Worm (Caenorhabditis elegans) whole organism, young adult: ENCODE data around the gene eat-6.

Experiments used
- B0019.2 ChIP-seq: fragments of 200-800 bp; sonication (Bioruptor generic); conservative IDR thresholded peaks from 2 replicates; pipeline ENCODE4 v1.3.6; 2022; ENCODE audit warnings: missing genetic modification reagents, missing genetic modification characterization, missing compliant biosample characterization
- D2030.7 ChIP-seq: fragments of 200-800 bp; sonication (Bioruptor generic); IDR thresholded peaks from 2 replicates; pipeline ENCODE4 v1.3.6; 2022; ENCODE audit warnings: missing genetic modification reagents, missing genetic modification characterization, missing compliant biosample characterization
- F33H1.4 ChIP-seq: fragments of 200-800 bp; sonication (Bioruptor generic); IDR thresholded peaks from 2 replicates; pipeline ENCODE4 v1.3.6; 2022; ENCODE audit warnings: missing genetic modification reagents, missing genetic modification characterization, missing compliant biosample characterization
- F37B4.10 ChIP-seq: fragments of 200-800 bp; sonication (Bioruptor generic); IDR thresholded peaks from 2 replicates; pipeline ENCODE4 v1.3.6; 2022; ENCODE audit warnings: missing genetic modification characterization, missing compliant biosample characterization
- K11D2.4 ChIP-seq: fragments of 200-800 bp; sonication (Bioruptor generic); IDR thresholded peaks from 2 replicates; pipeline ENCODE4 v1.3.6; 2022; ENCODE audit warnings: missing genetic modification reagents, missing genetic modification characterization, missing compliant biosample characterization
- K12H6.12 ChIP-seq: fragments of 200-800 bp; sonication (Bioruptor generic); optimal IDR thresholded peaks from 2 replicates; lab custom pipeline; 2018; ENCODE audit warnings: mild to moderate bottlenecking, missing genetic modification characterization, missing compliant biosample characterization
- T07F8.4 ChIP-seq: sonication (generic microtip); optimal IDR thresholded peaks from 2 replicates; lab custom pipeline; 2016; ENCODE audit warnings: mild to moderate bottlenecking, missing genetic modification characterization, moderate library complexity, missing compliant biosample characterization
- T26A5.8 ChIP-seq: sonication (generic microtip); optimal IDR thresholded peaks from 2 replicates; lab custom pipeline; 2016; ENCODE audit warnings: missing genetic modification characterization, missing compliant biosample characterization
- Y56A3A.18 ChIP-seq: fragments of 200-800 bp; sonication (Bioruptor generic); IDR thresholded peaks from 2 replicates; pipeline ENCODE4 v1.3.6; 2022; ENCODE audit warnings: missing genetic modification reagents, missing genetic modification characterization, missing compliant biosample characterization
- Y67H2A.10 ChIP-seq: fragments of 200-800 bp; sonication (Bioruptor generic); conservative IDR thresholded peaks from 2 replicates; pipeline ENCODE4 v1.3.6; 2022; ENCODE audit warnings: missing genetic modification reagents, missing genetic modification characterization, missing compliant biosample characterization
- Y95B8A.8 ChIP-seq: fragments of 200-800 bp; sonication (Bioruptor generic); IDR thresholded peaks from 2 replicates; pipeline ENCODE4 v1.3.6; 2022; ENCODE audit warnings: missing genetic modification reagents, missing genetic modification characterization, missing compliant biosample characterization
- akir-1 ChIP-seq: fragments of 200-800 bp; sonication (Bioruptor generic); optimal IDR thresholded peaks from 2 replicates; lab custom pipeline; 2018; ENCODE audit warnings: mild to moderate bottlenecking, missing genetic modification characterization, moderate library complexity, missing compliant biosample characterization
- ama-1 ChIP-seq, 3 experiments: fragments of 150-350 bp in 1 of 3; sonication (generic microtip) in 2 of 3; optimal IDR thresholded peaks; 2 replicates each; lab custom pipeline; 2014 to 2018; ENCODE audit warnings: missing biosample characterization in 2 of 3, missing genetic modification characterization in 2 of 3, missing genetic modification reagents in 2 of 3
- aptf-2 ChIP-seq: fragments of 200-800 bp; sonication (Bioruptor generic); conservative IDR thresholded peaks from 2 replicates; pipeline ENCODE4 v1.3.6; 2022; ENCODE audit warnings: missing genetic modification reagents, missing genetic modification characterization, missing compliant biosample characterization
- atf-7 ChIP-seq: sonication (generic microtip); optimal IDR thresholded peaks from 2 replicates; lab custom pipeline; 2017; ENCODE audit warnings: mild to moderate bottlenecking, missing genetic modification characterization, missing compliant biosample characterization
- bed-1 ChIP-seq: fragments of 200-800 bp; sonication (Bioruptor generic); IDR thresholded peaks from 2 replicates; pipeline ENCODE4 v1.3.6; 2022; ENCODE audit warnings: missing genetic modification reagents, missing genetic modification characterization, missing compliant biosample characterization
- bed-2 ChIP-seq: fragments of 200-800 bp; sonication (Bioruptor generic); IDR thresholded peaks from 2 replicates; pipeline ENCODE4 v1.3.6; 2022; ENCODE audit warnings: missing genetic modification reagents, missing genetic modification characterization, missing compliant biosample characterization
- cebp-2 ChIP-seq: fragments of 200-800 bp; sonication (Bioruptor generic); IDR thresholded peaks from 2 replicates; pipeline ENCODE4 v1.3.6; 2022; ENCODE audit warnings: missing genetic modification characterization, missing compliant biosample characterization
- ceh-79 ChIP-seq: sonication (generic microtip); optimal IDR thresholded peaks from 2 replicates; lab custom pipeline; 2017; ENCODE audit warnings: mild to moderate bottlenecking, missing genetic modification characterization, missing compliant biosample characterization
- die-1 ChIP-seq: sonication (generic microtip); optimal IDR thresholded peaks from 2 replicates; lab custom pipeline; 2016; ENCODE audit warnings: missing genotype, mild to moderate bottlenecking, missing genetic modification characterization, missing compliant biosample characterization
- dpff-1 ChIP-seq: sonication (generic microtip); optimal IDR thresholded peaks from 2 replicates; lab custom pipeline; 2017; ENCODE audit warnings: mild to moderate bottlenecking, missing genetic modification characterization, missing compliant biosample characterization
- egl-18 ChIP-seq: fragments of 200-800 bp; sonication (Bioruptor generic); IDR thresholded peaks from 2 replicates; pipeline ENCODE4 v1.3.6; 2022; ENCODE audit warnings: missing genetic modification reagents, missing genetic modification characterization, missing compliant biosample characterization
- ekl-4 ChIP-seq: fragments of 200-800 bp; sonication (Bioruptor generic); IDR thresholded peaks from 2 replicates; pipeline ENCODE4 v1.3.6; 2022; ENCODE audit warnings: missing genetic modification reagents, missing genetic modification characterization, missing compliant biosample characterization
- ets-4 ChIP-seq: fragments of 200-800 bp; sonication (Bioruptor generic); optimal IDR thresholded peaks from 2 replicates; lab custom pipeline; 2018; ENCODE audit warnings: mild to moderate bottlenecking, missing genetic modification characterization, missing compliant biosample characterization
- lag-1 ChIP-seq: fragments of 200-800 bp; sonication (Bioruptor generic); IDR thresholded peaks from 2 replicates; pipeline ENCODE4 v1.3.6; 2022; ENCODE audit warnings: missing genetic modification reagents, missing genetic modification characterization, missing compliant biosample characterization
- let-526 ChIP-seq: fragments of 200-800 bp; sonication (Bioruptor generic); IDR thresholded peaks from 2 replicates; pipeline ENCODE4 v1.3.6; 2022; ENCODE audit warnings: missing genetic modification reagents, missing genetic modification characterization, missing compliant biosample characterization
- lin-40 ChIP-seq: sonication (generic microtip); optimal IDR thresholded peaks from 2 replicates; lab custom pipeline; 2016; ENCODE audit warnings: missing genetic modification characterization, mild to moderate bottlenecking, missing compliant biosample characterization, missing genotype, missing genetic modification reagents
- lsl-1 ChIP-seq: fragments of 200-800 bp; sonication (Bioruptor generic); optimal IDR thresholded peaks from 2 replicates; lab custom pipeline; 2018; ENCODE audit warnings: mild to moderate bottlenecking, missing genetic modification characterization, moderate library complexity, missing compliant biosample characterization
- madf-10 ChIP-seq: sonication (generic microtip); optimal IDR thresholded peaks from 2 replicates; lab custom pipeline; 2016; ENCODE audit warnings: mild to moderate bottlenecking, missing genetic modification characterization, missing compliant biosample characterization
- mcd-1 ChIP-seq: fragments of 200-800 bp; sonication (Bioruptor generic); IDR thresholded peaks from 2 replicates; pipeline ENCODE4 v1.3.6; 2022; ENCODE audit warnings: missing genetic modification reagents, missing genetic modification characterization, missing compliant biosample characterization
- nfyb-1 ChIP-seq: fragments of 200-800 bp; sonication (Bioruptor generic); IDR thresholded peaks from 2 replicates; pipeline ENCODE4 v1.3.6; 2022; ENCODE audit warnings: missing genetic modification reagents, missing genetic modification characterization, missing compliant biosample characterization
- nhr-120 ChIP-seq: fragments of 200-800 bp; sonication (Bioruptor generic); IDR thresholded peaks from 2 replicates; pipeline ENCODE4 v1.3.6; 2022; ENCODE audit warnings: missing genetic modification characterization, missing compliant biosample characterization
- rcor-1 ChIP-seq: fragments of 200-800 bp; sonication (Bioruptor generic); IDR thresholded peaks from 2 replicates; pipeline ENCODE4 v1.3.6; 2022; ENCODE audit warnings: missing genetic modification reagents, missing genetic modification characterization, missing compliant biosample characterization
- sdz-38 ChIP-seq: sonication (generic microtip); optimal IDR thresholded peaks from 2 replicates; lab custom pipeline; 2016; ENCODE audit warnings: missing genotype, missing genetic modification characterization, missing compliant biosample characterization
- sea-2 ChIP-seq: fragments of 200-800 bp; sonication (Bioruptor generic); IDR thresholded peaks from 2 replicates; pipeline ENCODE4 v1.3.6; 2022; ENCODE audit warnings: missing genetic modification characterization, missing compliant biosample characterization
- snpc-1.1 ChIP-seq: sonication (generic microtip); optimal IDR thresholded peaks from 2 replicates; lab custom pipeline; 2017; ENCODE audit warnings: missing genetic modification characterization, mild to moderate bottlenecking, missing compliant biosample characterization, antibody characterized with exemption, moderate library complexity, missing genotype, missing genetic modification reagents; ENCODE audit not compliant: insufficient read depth
- snpc-3.4 ChIP-seq: sonication (generic microtip); optimal IDR thresholded peaks from 2 replicates; lab custom pipeline; 2017; ENCODE audit warnings: missing genetic modification characterization, mild to moderate bottlenecking, missing compliant biosample characterization, antibody characterized with exemption, moderate library complexity, missing genotype, missing genetic modification reagents
- tbp1 ChIP-seq: fragments of 200-800 bp; sonication (Bioruptor generic); optimal IDR thresholded peaks from 2 replicates; lab custom pipeline; 2018; ENCODE audit warnings: mild to moderate bottlenecking, missing genetic modification characterization, missing compliant biosample characterization
- tbx-9 ChIP-seq: sonication (generic microtip); optimal IDR thresholded peaks from 2 replicates; lab custom pipeline; 2016; ENCODE audit warnings: borderline replicate concordance, missing genetic modification characterization, inconsistent platforms, missing compliant biosample characterization
- tlf-1 ChIP-seq: fragments of 200-800 bp; sonication (Bioruptor generic); optimal IDR thresholded peaks from 2 replicates; lab custom pipeline; 2018; ENCODE audit warnings: mild to moderate bottlenecking, missing genetic modification characterization, missing compliant biosample characterization
- unc-62 ChIP-seq: fragments of 150-350 bp; optimal IDR thresholded peaks from 2 replicates; lab custom pipeline; 2014; ENCODE audit warnings: missing biosample characterization, missing genetic modification reagents, missing genetic modification characterization
- zfh-2 ChIP-seq: fragments of 200-800 bp; sonication (Bioruptor generic); conservative IDR thresholded peaks from 2 replicates; pipeline ENCODE4 v1.3.6; 2022; ENCODE audit warnings: missing genetic modification reagents, missing genetic modification characterization, missing compliant biosample characterization
- ztf-22 ChIP-seq: fragments of 200-800 bp; sonication (Bioruptor generic); optimal IDR thresholded peaks from 2 replicates; lab custom pipeline; 2018; ENCODE audit warnings: mild to moderate bottlenecking, missing genetic modification characterization, moderate library complexity, missing compliant biosample characterization
- ztf-3 ChIP-seq: fragments of 200-800 bp; sonication (Bioruptor generic); optimal IDR thresholded peaks from 2 replicates; lab custom pipeline; 2018; ENCODE audit warnings: mild to moderate bottlenecking, missing genetic modification characterization, missing compliant biosample characterization

Gene eat-6

ce11 chrV:13111599-13112191 lies 18.1 kb downstream of the eat-6 start:
- TF ChIP-seq Y95B8A.8 (GFP tag; lab: Robert Waterston, UW) (no peak), D2030.7 (GFP tag; lab: Robert Waterston, UW) (no peak), K11D2.4 (GFP tag; lab: Robert Waterston, UW) (no peak), aptf-2 (no peak), zfh-2 (no peak), lag-1 (no peak), B0019.2 (GFP tag; lab: Robert Waterston, UW) (no peak), rcor-1 (GFP tag; lab: Robert Waterston, UW) (no peak), tlf-1 (GFP tag; lab: Kevin White, UChicago) (no peak), bed-2 (no peak), T26A5.8 (tag; lab: Kevin White, UChicago) (no peak), K12H6.12 (tag; lab: Kevin White, UChicago) (no peak), ekl-4 (GFP tag; lab: Robert Waterston, UW) (no peak), atf-7 (no peak), bed-1 (GFP tag; lab: Robert Waterston, UW) (no peak), T07F8.4 (tag; lab: Kevin White, UChicago) (no peak), lsl-1 (GFP tag; lab: Kevin White, UChicago) (no peak), snpc-1.1 (no peak), ama-1 (optimal IDR thresholded peaks at IDR 0.05; lab: Kevin White, UChicago) (no peak), ama-1 (GFP tag; optimal IDR thresholded peaks at IDR 0.05; lab: Kevin White, UChicago) (no peak), egl-18 (GFP tag; lab: Robert Waterston, UW) (no peak)

- TF ChIP-seq unc-62 (GFP tag; lab: Kevin White, UChicago) = peak; percentile 64
- no peak for TF ChIP-seq F33H1.4 (GFP tag; lab: Robert Waterston, UW)
Observed at ce11 chrV:13105840-13106429, 23.9 kb downstream of the eat-6 start.

- TF ChIP-seq aptf-2 (no peak), ets-4 (GFP tag; lab: Kevin White, UChicago) (no peak), tbp1 (GFP tag; lab: Kevin White, UChicago) (no peak), Y67H2A.10 (GFP tag; lab: Robert Waterston, UW) (no peak), nhr-120 (GFP tag; lab: Robert Waterston, UW) (no peak), F37B4.10 (GFP tag; lab: Robert Waterston, UW) (no peak), snpc-3.4 (no peak)
Observed at ce11 chrV:13095654-13096053, 34.1 kb downstream of the eat-6 start, which contains the start of gene C34B4.5. C34B4.5 (plus strand) TSS chrV:13095954.

ce11 chrV:13092349-13092748 lies 37.4 kb downstream of the eat-6 start, which contains the start of gene lurp-4:
lurp-4 (plus strand) TSS chrV:13092649.
- no peak for TF ChIP-seq cebp-2 (GFP tag; lab: Robert Waterston, UW)
- TF ChIP-seq mcd-1 (GFP tag; lab: Robert Waterston, UW) = no peak
- TF ChIP-seq let-526 (GFP tag; lab: Robert Waterston, UW) = no peak
- TF ChIP-seq lin-40 = no peak
- TF ChIP-seq zfh-2 = no peak
- TF ChIP-seq ceh-79 = no peak
- no peak for TF ChIP-seq akir-1 (GFP tag; lab: Kevin White, UChicago)
- TF ChIP-seq tbx-9 (tag; lab: Kevin White, UChicago) = no peak
- no peak for TF ChIP-seq bed-2
- no peak for TF ChIP-seq Y56A3A.18 (GFP tag; lab: Robert Waterston, UW)
- TF ChIP-seq ztf-3 (GFP tag; lab: Kevin White, UChicago) = no peak
- TF ChIP-seq sea-2 = no peak
- TF ChIP-seq die-1 (tag; lab: Kevin White, UChicago) = no peak
- no peak for TF ChIP-seq sdz-38 (tag; lab: Kevin White, UChicago)
- TF ChIP-seq Y67H2A.10 (GFP tag; lab: Robert Waterston, UW) = no peak
- TF ChIP-seq nfyb-1 (GFP tag; lab: Robert Waterston, UW) = no peak
- no peak for TF ChIP-seq dpff-1 (tag; lab: Kevin White, UChicago)
- TF ChIP-seq madf-10 (tag; lab: Kevin White, UChicago) = no peak
- TF ChIP-seq snpc-1.1 = no peak
- TF ChIP-seq ztf-22 (GFP tag; lab: Kevin White, UChicago) = no peak
